Worm (Caenorhabditis elegans): ENCODE results near the gene srlf-10.

Gene srlf-10

DNA sequence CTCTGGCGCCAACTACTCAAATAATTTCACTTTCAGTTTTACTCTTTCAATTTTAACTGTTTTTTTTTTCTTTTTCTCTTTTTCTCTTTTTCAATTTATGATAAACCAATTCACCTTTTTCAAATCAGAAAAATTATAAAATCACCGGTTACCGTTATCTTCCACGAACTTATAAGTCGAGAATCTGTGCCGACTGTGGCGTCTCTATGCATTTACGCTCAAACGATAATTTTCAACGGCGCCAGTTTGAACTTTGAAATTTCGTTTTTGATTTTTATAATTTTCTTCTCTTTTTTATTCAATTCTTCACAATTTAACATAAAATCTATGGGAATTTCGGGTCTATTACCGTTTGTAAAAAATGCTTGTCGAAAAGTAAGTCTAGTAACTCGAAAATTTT, 21.4 kb downstream of the srlf-10 start, which contains the start of gene exo-1:
TSS of gene exo-1 (plus strand) at position 101 of the 400 bp plus-strand sequence.
- no peak for TF ChIP-seq tbx-11 (GFP tag; IDR thresholded peaks at IDR 0.05)
- no peak for TF ChIP-seq scrt-1 (GFP tag; IDR thresholded peaks at IDR 0.05)
- TF ChIP-seq ama-1 (optimal IDR thresholded peaks at IDR 0.05): no peak
- no peak for TF ChIP-seq ceh-13 (GFP tag; optimal IDR thresholded peaks at IDR 0.05)
- TF ChIP-seq pes-1 (GFP tag; IDR thresholded peaks at IDR 0.05): no peak
- TF ChIP-seq ceh-36 (tag; optimal IDR thresholded peaks at IDR 0.05): no peak
- TF ChIP-seq flt-1 (GFP tag; IDR thresholded peaks at IDR 0.05): no peak
- no peak for TF ChIP-seq hmbx-1 (tag; optimal IDR thresholded peaks at IDR 0.05)
- TF ChIP-seq hmg-4 (GFP tag; optimal IDR thresholded peaks at IDR 0.05): no peak
- no peak for TF ChIP-seq F13C5.2 (tag; optimal IDR thresholded peaks at IDR 0.05)
- no peak for TF ChIP-seq tra-4 (tag; optimal IDR thresholded peaks at IDR 0.05)
- TF ChIP-seq tbx-37 (GFP tag; conservative IDR thresholded peaks at IDR 0.05): no peak

DNA sequence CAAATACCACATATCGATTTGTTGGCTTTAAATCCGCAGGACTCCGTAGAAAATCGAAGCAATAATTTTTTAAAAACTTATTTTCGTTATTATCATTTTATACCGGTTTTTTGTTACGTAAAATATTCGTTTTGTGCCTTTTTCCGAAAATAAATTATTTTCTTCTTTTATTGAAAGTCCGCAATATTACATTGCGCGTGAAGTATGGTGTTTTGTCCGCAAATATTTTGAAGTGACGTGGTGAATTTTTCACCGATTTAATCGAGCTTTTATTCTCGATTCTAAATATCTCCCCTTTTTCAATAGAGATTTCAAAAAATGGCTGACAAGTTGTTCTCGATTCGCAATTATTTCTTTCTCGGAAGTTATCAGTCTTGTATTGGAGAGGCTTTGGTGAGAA, 24.0 kb downstream of the srlf-10 start, which contains the start of gene cope-1:
TSS of gene cope-1 (plus strand) at position 229 of the 400 bp plus-strand sequence.
- TF ChIP-seq F13C5.2 (tag; optimal IDR thresholded peaks at IDR 0.05) (no peak), flt-1 (GFP tag; IDR thresholded peaks at IDR 0.05) (no peak), aly-1 (tag; optimal IDR thresholded peaks at IDR 0.05) (no peak), pes-1 (GFP tag; IDR thresholded peaks at IDR 0.05) (no peak), B0310.2 (tag; optimal IDR thresholded peaks at IDR 0.05) (no peak), hmg-4 (GFP tag; optimal IDR thresholded peaks at IDR 0.05) (no peak), sea-1 (GFP tag; conservative IDR thresholded peaks at IDR 0.05) (no peak), ets-7 (tag; optimal IDR thresholded peaks at IDR 0.05) (no peak), ceh-13 (GFP tag; optimal IDR thresholded peaks at IDR 0.05) (no peak), tra-4 (tag; optimal IDR thresholded peaks at IDR 0.05) (no peak), tbx-11 (GFP tag; IDR thresholded peaks at IDR 0.05) (no peak)

DNA sequence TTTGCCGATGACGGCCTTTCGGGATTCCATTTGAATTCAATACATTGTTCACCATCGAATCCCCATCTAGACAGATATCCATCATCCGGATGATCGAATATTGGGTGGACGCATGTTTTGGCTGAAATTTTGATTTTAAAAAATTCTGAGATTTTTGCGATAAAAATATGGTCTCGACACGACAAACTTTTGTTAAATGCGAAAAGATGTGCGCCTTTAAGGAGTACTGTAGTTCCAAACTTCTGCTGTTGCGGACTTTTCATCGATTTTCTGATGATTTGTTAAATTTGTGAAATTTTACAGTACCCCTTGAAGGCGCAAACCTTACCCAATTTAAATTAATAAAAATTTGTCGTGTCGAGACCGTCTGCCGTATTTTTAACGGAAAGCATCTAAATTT, 25.8 kb downstream of the srlf-10 start:
- TF ChIP-seq ets-7 (tag; optimal IDR thresholded peaks at IDR 0.05) (no peak), ceh-13 (GFP tag; optimal IDR thresholded peaks at IDR 0.05) (no peak), tra-4 (tag; optimal IDR thresholded peaks at IDR 0.05) (no peak), scrt-1 (GFP tag; IDR thresholded peaks at IDR 0.05) (no peak), tbx-11 (GFP tag; IDR thresholded peaks at IDR 0.05) (no peak), pes-1 (GFP tag; IDR thresholded peaks at IDR 0.05) (no peak), tbx-37 (GFP tag; conservative IDR thresholded peaks at IDR 0.05) (no peak), ceh-36 (tag; optimal IDR thresholded peaks at IDR 0.05) (no peak), F13C5.2 (tag; optimal IDR thresholded peaks at IDR 0.05) (no peak), sea-1 (GFP tag; conservative IDR thresholded peaks at IDR 0.05) (no peak), flt-1 (GFP tag; IDR thresholded peaks at IDR 0.05) (no peak), hmg-4 (GFP tag; optimal IDR thresholded peaks at IDR 0.05) (no peak), ama-1 (optimal IDR thresholded peaks at IDR 0.05) (no peak), aly-1 (tag; optimal IDR thresholded peaks at IDR 0.05) (no peak), hmbx-1 (tag; optimal IDR thresholded peaks at IDR 0.05) (no peak), hnd-1 (tag; optimal IDR thresholded peaks at IDR 0.05) (no peak), B0310.2 (tag; optimal IDR thresholded peaks at IDR 0.05) (no peak)

DNA sequence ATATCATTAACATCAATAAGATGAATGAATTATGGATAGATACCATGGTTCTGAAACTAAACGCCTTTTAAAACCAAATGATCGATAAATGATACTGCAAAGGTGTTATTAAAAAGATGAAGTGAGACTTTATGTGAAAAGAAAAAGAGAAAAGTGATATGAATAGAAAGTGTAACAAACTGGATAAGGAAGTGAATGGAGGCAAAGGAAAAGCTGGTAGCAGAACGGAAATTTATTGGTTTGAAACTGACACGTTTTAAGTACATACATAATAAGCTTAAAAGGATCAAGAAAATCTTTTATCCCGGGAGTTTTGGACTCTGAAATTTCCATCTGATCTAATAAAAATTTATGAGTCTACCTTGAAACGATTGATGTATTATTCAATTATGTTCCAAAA, 27.7 kb downstream of the srlf-10 start, which contains the start of gene bli-5:
TSS of gene bli-5 (minus strand) at position 101 of the 400 bp plus-strand sequence.
- TF ChIP-seq scrt-1 (GFP tag; IDR thresholded peaks at IDR 0.05) (no peak), B0310.2 (tag; optimal IDR thresholded peaks at IDR 0.05) (no peak), F13C5.2 (tag; optimal IDR thresholded peaks at IDR 0.05) (no peak), flt-1 (GFP tag; IDR thresholded peaks at IDR 0.05) (no peak), ceh-36 (tag; optimal IDR thresholded peaks at IDR 0.05) (no peak), pes-1 (GFP tag; IDR thresholded peaks at IDR 0.05) (no peak), tbx-11 (GFP tag; IDR thresholded peaks at IDR 0.05) (no peak), hmbx-1 (tag; optimal IDR thresholded peaks at IDR 0.05) (no peak), tbx-37 (GFP tag; conservative IDR thresholded peaks at IDR 0.05) (no peak), hmg-4 (GFP tag; optimal IDR thresholded peaks at IDR 0.05) (no peak), ceh-13 (GFP tag; optimal IDR thresholded peaks at IDR 0.05) (no peak), ets-7 (tag; optimal IDR thresholded peaks at IDR 0.05) (no peak), hnd-1 (tag; optimal IDR thresholded peaks at IDR 0.05) (no peak), aly-1 (tag; optimal IDR thresholded peaks at IDR 0.05) (no peak), sea-1 (GFP tag; conservative IDR thresholded peaks at IDR 0.05) (no peak), ama-1 (optimal IDR thresholded peaks at IDR 0.05) (no peak), tra-4 (tag; optimal IDR thresholded peaks at IDR 0.05) (no peak)

DNA sequence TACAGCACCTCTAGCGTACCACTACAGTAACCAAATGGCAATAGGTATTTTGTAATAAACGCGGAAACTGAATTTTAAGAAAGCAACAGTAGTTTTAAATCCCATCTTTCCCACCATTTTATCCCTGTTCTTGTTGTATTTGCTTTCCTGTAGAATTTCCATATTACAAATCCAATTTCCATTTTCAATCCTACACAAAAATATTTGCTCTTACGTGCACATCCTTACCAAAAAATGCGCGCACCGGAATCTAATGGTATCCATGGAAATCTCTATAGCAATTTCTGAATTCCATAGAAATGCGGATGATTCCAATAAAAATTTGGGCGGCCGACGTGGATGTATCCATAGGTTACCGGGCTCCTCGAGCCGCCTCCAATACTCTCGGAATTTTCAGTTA, 28.2 kb downstream of the srlf-10 start, which contains the start of gene trf-1:
TSS of gene trf-1 (plus strand) at position 301 of the 400 bp plus-strand sequence.
- TF ChIP-seq ceh-36 (tag; optimal IDR thresholded peaks at IDR 0.05): no peak
- TF ChIP-seq sea-1 (GFP tag; conservative IDR thresholded peaks at IDR 0.05): no peak
- no peak for TF ChIP-seq tbx-11 (GFP tag; IDR thresholded peaks at IDR 0.05)
- TF ChIP-seq ceh-13 (GFP tag; optimal IDR thresholded peaks at IDR 0.05): no peak
- TF ChIP-seq ama-1 (optimal IDR thresholded peaks at IDR 0.05): no peak
- TF ChIP-seq tra-4 (tag; optimal IDR thresholded peaks at IDR 0.05): no peak
- TF ChIP-seq F13C5.2 (tag; optimal IDR thresholded peaks at IDR 0.05): no peak
- TF ChIP-seq scrt-1 (GFP tag; IDR thresholded peaks at IDR 0.05): no peak
- no peak for TF ChIP-seq tbx-37 (GFP tag; conservative IDR thresholded peaks at IDR 0.05)
- no peak for TF ChIP-seq aly-1 (tag; optimal IDR thresholded peaks at IDR 0.05)
- no peak for TF ChIP-seq ets-7 (tag; optimal IDR thresholded peaks at IDR 0.05)

DNA sequence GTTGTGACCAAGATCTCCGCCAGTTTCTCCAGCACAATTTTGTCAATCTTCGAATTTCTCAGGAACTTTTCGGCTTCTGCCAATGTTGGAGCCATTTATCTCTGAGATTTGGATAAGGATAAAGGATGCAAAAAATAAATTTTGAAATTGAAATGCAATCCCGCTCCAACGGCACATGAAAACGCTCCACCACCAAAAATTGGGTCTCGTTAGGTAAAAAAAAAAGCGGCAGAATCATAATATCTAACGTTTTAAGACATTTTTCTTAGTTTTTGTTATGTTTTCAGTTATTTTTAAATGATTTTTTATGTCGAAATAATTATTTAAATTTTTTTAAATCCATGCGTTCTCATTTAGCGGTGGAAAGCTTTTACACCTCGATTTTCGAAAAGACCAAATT, 32.4 kb downstream of the srlf-10 start, which contains the start of gene F45G2.7:
TSS of gene F45G2.7 (minus strand) at position 101 of the 400 bp plus-strand sequence.
- TF ChIP-seq ets-7 (tag; optimal IDR thresholded peaks at IDR 0.05) (no peak), tbx-37 (GFP tag; conservative IDR thresholded peaks at IDR 0.05) (no peak), hmg-4 (GFP tag; optimal IDR thresholded peaks at IDR 0.05) (no peak), scrt-1 (GFP tag; IDR thresholded peaks at IDR 0.05) (no peak), ceh-36 (tag; optimal IDR thresholded peaks at IDR 0.05) (no peak), tbx-11 (GFP tag; IDR thresholded peaks at IDR 0.05) (no peak)

DNA sequence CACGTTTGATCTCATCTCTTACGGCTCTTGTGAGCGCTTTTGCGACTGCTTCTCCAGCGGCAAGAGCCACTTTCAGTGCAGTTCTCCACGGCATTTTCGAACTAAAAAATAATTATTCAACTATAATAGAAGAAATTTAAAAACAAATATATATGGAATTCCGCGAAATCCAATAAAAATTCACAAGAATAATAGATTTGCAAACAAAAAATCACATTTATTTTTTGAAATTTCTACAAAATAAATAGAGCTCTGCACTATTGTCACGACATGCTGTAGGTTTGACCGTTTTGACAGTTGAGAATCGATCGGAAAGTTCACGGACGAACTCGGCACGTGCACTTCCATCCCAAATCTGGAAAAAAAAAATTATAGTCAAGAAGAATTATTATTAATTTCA, 33.6 kb downstream of the srlf-10 start, which contains the start of gene F45G2.8:
TSS of gene F45G2.8 (minus strand) at position 101 of the 400 bp plus-strand sequence.
- TF ChIP-seq ceh-13 (GFP tag; optimal IDR thresholded peaks at IDR 0.05): no peak
- no peak for TF ChIP-seq hnd-1 (tag; optimal IDR thresholded peaks at IDR 0.05)
- no peak for TF ChIP-seq aly-1 (tag; optimal IDR thresholded peaks at IDR 0.05)
- TF ChIP-seq ceh-36 (tag; optimal IDR thresholded peaks at IDR 0.05): no peak
- TF ChIP-seq B0310.2 (tag; optimal IDR thresholded peaks at IDR 0.05): no peak
- no peak for TF ChIP-seq ama-1 (optimal IDR thresholded peaks at IDR 0.05)
- TF ChIP-seq flt-1 (GFP tag; IDR thresholded peaks at IDR 0.05): no peak
- no peak for TF ChIP-seq F13C5.2 (tag; optimal IDR thresholded peaks at IDR 0.05)
- no peak for TF ChIP-seq pes-1 (GFP tag; IDR thresholded peaks at IDR 0.05)
- no peak for TF ChIP-seq tbx-37 (GFP tag; conservative IDR thresholded peaks at IDR 0.05)
- no peak for TF ChIP-seq ets-7 (tag; optimal IDR thresholded peaks at IDR 0.05)
- TF ChIP-seq hmg-4 (GFP tag; optimal IDR thresholded peaks at IDR 0.05): no peak
- no peak for TF ChIP-seq hmbx-1 (tag; optimal IDR thresholded peaks at IDR 0.05)
- no peak for TF ChIP-seq tra-4 (tag; optimal IDR thresholded peaks at IDR 0.05)
- TF ChIP-seq scrt-1 (GFP tag; IDR thresholded peaks at IDR 0.05): no peak

Measured in whole organism, early embryonic.